Fruit fly (Drosophila melanogaster): ENCODE measurements around the gene lds.
A peak's percentile ranks its signal among the peaks of the same experiment; 100 is the strongest.

The lds gene

dm6 chr3R:7902313-7902872 lies 17.8 kb upstream of the lds start, which contains the start of gene mRpS9 (continued):
- TF ChIP-seq pzg (GFP tag; optimal IDR thresholded peaks at IDR 0.05) (peak; percentile 36), Elba2 (GFP tag; optimal IDR thresholded peaks at IDR 0.05) (no peak), Oli (tag; optimal IDR thresholded peaks at IDR 0.05) (no peak), gce (GFP tag; IDR thresholded peaks at IDR 0.05) (no peak), CG2129 (GFP tag; IDR thresholded peaks at IDR 0.05; ENCODE audit: partially characterized antibody) (no peak), CG16815 (GFP tag; optimal IDR thresholded peaks at IDR 0.05) (no peak), Hmr (GFP tag; optimal IDR thresholded peaks at IDR 0.05) (no peak), ranshi (GFP tag; IDR thresholded peaks at IDR 0.05) (no peak), salm (tag; optimal IDR thresholded peaks at IDR 0.05) (no peak), CG13296 (GFP tag; optimal IDR thresholded peaks at IDR 0.05) (no peak), CG15514 (GFP tag; optimal IDR thresholded peaks at IDR 0.05) (no peak), esg (GFP tag; conservative IDR thresholded peaks at IDR 0.05) (no peak), stc (GFP tag; IDR thresholded peaks at IDR 0.05) (no peak), HmgD (GFP tag; optimal IDR thresholded peaks at IDR 0.05) (no peak), CG1233 (GFP tag; optimal IDR thresholded peaks at IDR 0.05) (no peak), ham (GFP tag; IDR thresholded peaks at IDR 0.05) (no peak), sim (GFP tag; IDR thresholded peaks at IDR 0.05) (no peak), CG9437 (GFP tag; optimal IDR thresholded peaks at IDR 0.05) (no peak), CkIIα-i1 (GFP tag; IDR thresholded peaks at IDR 0.05) (no peak), CG6654 (GFP tag; optimal IDR thresholded peaks at IDR 0.05) (no peak), nom (GFP tag; optimal IDR thresholded peaks at IDR 0.05) (no peak), Hr51 (GFP tag; optimal IDR thresholded peaks at IDR 0.05) (no peak), vfl (GFP tag; optimal IDR thresholded peaks at IDR 0.05) (no peak), trem (tag; optimal IDR thresholded peaks at IDR 0.05) (peak; percentile 17), D19B (GFP tag; optimal IDR thresholded peaks at IDR 0.05) (no peak), Pdp1 (GFP tag; optimal IDR thresholded peaks at IDR 0.05) (peak in 1 of 2 experiments; percentile 91), E2f2 (GFP tag; IDR thresholded peaks at IDR 0.05) (peak; percentile 91), Sry-δ (GFP tag; optimal IDR thresholded peaks at IDR 0.05) (no peak), dm (GFP tag; optimal IDR thresholded peaks at IDR 0.05) (no peak), crp (GFP tag; optimal IDR thresholded peaks at IDR 0.05) (peak; percentile 86 to 98), Rx (GFP tag; IDR thresholded peaks at IDR 0.05) (no peak), az2 (GFP tag; optimal IDR thresholded peaks at IDR 0.05) (no peak), schlank (tag; optimal IDR thresholded peaks at IDR 0.05) (no peak), bigmax (GFP tag; optimal IDR thresholded peaks at IDR 0.05) (peak; percentile 14), Neu2 (GFP tag; optimal IDR thresholded peaks at IDR 0.05; ENCODE audit: borderline replicate concordance) (no peak), MTF-1 (GFP tag; optimal IDR thresholded peaks at IDR 0.05; ENCODE audit: borderline replicate concordance) (no peak), hbn (GFP tag; IDR thresholded peaks at IDR 0.05; ENCODE audit: partially characterized antibody) (no peak), Drgx (GFP tag; IDR thresholded peaks at IDR 0.05) (no peak), org-1 (GFP tag; optimal IDR thresholded peaks at IDR 0.05) (no peak), Lpt (GFP tag; optimal IDR thresholded peaks at IDR 0.05) (no peak), CG14441 (GFP tag; IDR thresholded peaks at IDR 0.05) (no peak), CG32772 (GFP tag; IDR thresholded peaks at IDR 0.05) (no peak), CG10267 (tag; optimal IDR thresholded peaks at IDR 0.05) (peak; percentile 85), Max (GFP tag; optimal IDR thresholded peaks at IDR 0.05) (no peak), al (GFP tag; IDR thresholded peaks at IDR 0.05) (no peak), unc-4 (GFP tag; IDR thresholded peaks at IDR 0.05; ENCODE audit: partially characterized antibody) (no peak), exex (tag; optimal IDR thresholded peaks at IDR 0.05) (no peak), CG12236 (GFP tag; optimal IDR thresholded peaks at IDR 0.05) (no peak), gem (tag; optimal IDR thresholded peaks at IDR 0.05) (no peak), sima (GFP tag; optimal IDR thresholded peaks at IDR 0.05) (no peak)

All from whole organism, embryonic.